Fruit fly (Drosophila melanogaster) whole organism, embryonic: ENCODE measurements around the gene CG7551.

Experiments
- ATbp ChIP-seq: fragments of 200-800 bp; sonication (Bioruptor generic); optimal IDR thresholded peaks from 2 replicates; lab custom pipeline; 2017; ENCODE audit warnings: missing biosample characterization, mild to moderate bottlenecking, missing genetic modification characterization, missing genetic modification reagents
- Bdp1 ChIP-seq: fragments of 200-800 bp; sonication (Bioruptor generic); optimal IDR thresholded peaks from 3 replicates; lab custom pipeline; 2016; ENCODE audit warnings: missing biosample characterization, missing genetic modification characterization
- CG1024 ChIP-seq: fragments of 200-800 bp; sonication (Bioruptor generic); IDR thresholded peaks from 2 replicates; pipeline ENCODE4 v1.3.6; 2022; ENCODE audit warnings: missing biosample characterization, missing genetic modification characterization
- CG11723 ChIP-seq: fragments of 200-800 bp; sonication (Bioruptor generic); optimal IDR thresholded peaks from 2 replicates; lab custom pipeline; 2017; ENCODE audit warnings: missing biosample characterization, mild to moderate bottlenecking, missing genetic modification characterization
- CG1233 ChIP-seq: fragments of 200-800 bp; sonication (Bioruptor generic); optimal IDR thresholded peaks from 4 replicates; lab custom pipeline; 2018; ENCODE audit warnings: missing biosample characterization, mild to moderate bottlenecking, missing genetic modification characterization
- CG14667 ChIP-seq: fragments of 200-800 bp; sonication (Bioruptor generic); IDR thresholded peaks from 2 replicates; pipeline ENCODE4 v1.3.6; 2022; ENCODE audit warnings: missing biosample characterization, missing genetic modification characterization
- CG14965 ChIP-seq: fragments of 200-800 bp; sonication (Bioruptor generic); optimal IDR thresholded peaks from 2 replicates; lab custom pipeline; 2016; ENCODE audit warnings: missing biosample characterization, missing genetic modification characterization, borderline replicate concordance
- CG15269 ChIP-seq: fragments of 200-800 bp; sonication (Bioruptor generic); optimal IDR thresholded peaks from 2 replicates; lab custom pipeline; 2018; ENCODE audit warnings: missing biosample characterization, mild to moderate bottlenecking, missing genetic modification characterization, moderate library complexity
- CG17359 ChIP-seq: fragments of 200-800 bp; sonication (Bioruptor generic); optimal IDR thresholded peaks from 3 replicates; lab custom pipeline; 2018; ENCODE audit warnings: missing biosample characterization, mild to moderate bottlenecking, missing genetic modification characterization, moderate library complexity
- CG30431 ChIP-seq: fragments of 200-800 bp; sonication (Bioruptor generic); optimal IDR thresholded peaks from 2 replicates; lab custom pipeline; 2017; ENCODE audit warnings: missing biosample characterization, missing genetic modification characterization
- CG33213 ChIP-seq: fragments of 200-800 bp; sonication (Bioruptor generic); optimal IDR thresholded peaks from 3 replicates; lab custom pipeline; 2016; ENCODE audit warnings: missing biosample characterization, missing genetic modification characterization
- CG6689 ChIP-seq: fragments of 200-800 bp; sonication (Bioruptor generic); IDR thresholded peaks from 2 replicates; pipeline ENCODE4 v1.3.6; 2022; ENCODE audit warnings: missing biosample characterization, missing genetic modification characterization
- CG6813 ChIP-seq: fragments of 200-800 bp; sonication (Bioruptor generic); optimal IDR thresholded peaks from 2 replicates; lab custom pipeline; 2017; ENCODE audit warnings: missing biosample characterization, missing genetic modification characterization, mild to moderate bottlenecking, moderate library complexity, missing genetic modification reagents
- CG7271 ChIP-seq: fragments of 200-800 bp; sonication (Bioruptor generic); optimal IDR thresholded peaks from 2 replicates; lab custom pipeline; 2018; ENCODE audit warnings: missing biosample characterization, mild to moderate bottlenecking, missing genetic modification characterization, moderate library complexity
- CG8944 ChIP-seq: fragments of 200-800 bp; sonication (Bioruptor generic); optimal IDR thresholded peaks from 3 replicates; lab custom pipeline; 2016; ENCODE audit warnings: missing biosample characterization, missing genetic modification characterization
- CG9817 ChIP-seq: fragments of 200-800 bp; sonication (Bioruptor generic); optimal IDR thresholded peaks from 2 replicates; lab custom pipeline; 2018; ENCODE audit warnings: missing biosample characterization, mild to moderate bottlenecking, missing genetic modification characterization, moderate library complexity
- CG9932 ChIP-seq: fragments of 200-800 bp; sonication (Bioruptor generic); IDR thresholded peaks from 2 replicates; pipeline ENCODE4 v1.3.6; 2022; ENCODE audit warnings: missing biosample characterization, missing genetic modification characterization
- Camta ChIP-seq: fragments of 200-800 bp; sonication (Bioruptor generic); optimal IDR thresholded peaks from 2 replicates; lab custom pipeline; 2016; ENCODE audit warnings: missing biosample characterization, missing genetic modification characterization
- D19A ChIP-seq: fragments of 200-800 bp; optimal IDR thresholded peaks from 3 replicates; lab custom pipeline; 2019; ENCODE audit warnings: missing biosample characterization, mild to moderate bottlenecking, missing genetic modification characterization, moderate library complexity
- Ets97D ChIP-seq: fragments of 200-800 bp; sonication (Bioruptor generic); optimal IDR thresholded peaks from 3 replicates; lab custom pipeline; 2016; ENCODE audit warnings: missing biosample characterization, missing genetic modification characterization
- HLH54F ChIP-seq: fragments of 200-800 bp; sonication (Bioruptor generic); optimal IDR thresholded peaks from 3 replicates; lab custom pipeline; 2016; ENCODE audit warnings: missing biosample characterization, missing genetic modification characterization
- Lim3 ChIP-seq: fragments of 200-800 bp; sonication (Bioruptor generic); IDR thresholded peaks from 2 replicates; pipeline ENCODE4 v1.3.6; 2022; ENCODE audit warnings: missing biosample characterization, missing genetic modification characterization
- Meics ChIP-seq: fragments of 200-800 bp; sonication (Bioruptor generic); optimal IDR thresholded peaks from 2 replicates; lab custom pipeline; 2017; ENCODE audit warnings: missing biosample characterization, mild to moderate bottlenecking, missing genetic modification characterization
- Nf-YB ChIP-seq: fragments of 200-800 bp; sonication (Bioruptor generic); optimal IDR thresholded peaks from 3 replicates; lab custom pipeline; 2019; ENCODE audit warnings: missing biosample characterization, mild to moderate bottlenecking, missing genetic modification characterization, moderate library complexity
- Stat92E ChIP-seq, 3 experiments: fragments of >200 bp in 2 of 3; fragments of 200-800 bp in 1 of 3; sonication (Bioruptor generic) in 1 of 3; optimal IDR thresholded peaks; 2 replicates each; lab custom pipeline; 2017 to 2019; ENCODE audit warnings: missing biosample characterization in 3 of 3, missing genetic modification characterization in 3 of 3, mild to moderate bottlenecking in 1 of 3, moderate library complexity in 1 of 3
- Tbp ChIP-seq: fragments of >200 bp; optimal IDR thresholded peaks from 2 replicates; lab custom pipeline; 2018; ENCODE audit warnings: missing biosample characterization, missing genetic modification characterization
- al ChIP-seq: fragments of 200-800 bp; sonication (Bioruptor generic); IDR thresholded peaks from 2 replicates; pipeline ENCODE4 v1.3.6; 2022; ENCODE audit warnings: missing biosample characterization, missing genetic modification characterization
- cas ChIP-seq: fragments of 200-800 bp; sonication (Bioruptor generic); IDR thresholded peaks from 2 replicates; pipeline ENCODE4 v1.3.6; 2022; ENCODE audit warnings: missing biosample characterization, missing genetic modification characterization
- chif ChIP-seq, 2 experiments: fragments of 200-800 bp; sonication (Bioruptor generic); optimal IDR thresholded peaks; 3 replicates each; lab custom pipeline; 2016; ENCODE audit warnings: missing biosample characterization in 2 of 2, missing genetic modification characterization in 2 of 2
- ci ChIP-seq: fragments of 200-800 bp; sonication (Bioruptor generic); IDR thresholded peaks from 3 replicates; pipeline ENCODE4 v1.3.6; 2022; ENCODE audit warnings: missing biosample characterization, missing genetic modification characterization
- corto ChIP-seq: fragments of 200-800 bp; sonication (Bioruptor generic); optimal IDR thresholded peaks from 2 replicates; lab custom pipeline; 2016; ENCODE audit warnings: missing biosample characterization, mild to moderate bottlenecking, missing genetic modification characterization, moderate library complexity
- dm ChIP-seq: fragments of 200-800 bp; sonication (Bioruptor generic); optimal IDR thresholded peaks from 3 replicates; lab custom pipeline; 2016; ENCODE audit warnings: missing biosample characterization, missing genetic modification characterization
- fu2 ChIP-seq: fragments of 200-800 bp; sonication (Bioruptor generic); optimal IDR thresholded peaks from 2 replicates; lab custom pipeline; 2016; ENCODE audit warnings: missing biosample characterization, missing genetic modification characterization
- grn ChIP-seq: fragments of 200-800 bp; sonication (Bioruptor generic); optimal IDR thresholded peaks from 3 replicates; lab custom pipeline; 2017; ENCODE audit warnings: missing biosample characterization, missing genetic modification characterization
- jigr1 ChIP-seq: fragments of 200-800 bp; sonication (Bioruptor generic); IDR thresholded peaks from 3 replicates; pipeline ENCODE4 v1.3.6; 2022; ENCODE audit warnings: missing biosample characterization, missing genetic modification characterization
- jing ChIP-seq: fragments of 200-800 bp; sonication (Bioruptor generic); optimal IDR thresholded peaks from 2 replicates; lab custom pipeline; 2018; ENCODE audit warnings: missing biosample characterization, mild to moderate bottlenecking, missing genetic modification characterization
- lilli ChIP-seq: fragments of 200-800 bp; sonication (Bioruptor generic); optimal IDR thresholded peaks from 3 replicates; lab custom pipeline; 2016; ENCODE audit warnings: missing biosample characterization, missing genetic modification characterization
- lola ChIP-seq, 3 experiments: fragments of >200 bp in 2 of 3; fragments of 200-800 bp in 1 of 3; sonication (Bioruptor generic) in 1 of 3; optimal IDR thresholded peaks; 2 replicates each; lab custom pipeline; 2017 to 2019; ENCODE audit warnings: missing biosample characterization in 3 of 3, missing genetic modification characterization in 3 of 3, mild to moderate bottlenecking in 1 of 3, moderate library complexity in 1 of 3
- lov ChIP-seq, 2 experiments: fragments of 200-800 bp in 1 of 2; fragments of >200 bp in 1 of 2; sonication (Bioruptor generic) in 1 of 2; IDR thresholded peaks in 1 of 2; optimal IDR thresholded peaks in 1 of 2; 2 replicates in 1 of 2; 3 replicates in 1 of 2; pipeline versions ENCODE4 v1.3.6 to Lab custom; 2017 to 2022; ENCODE audit warnings: missing biosample characterization in 1 of 2, missing genetic modification characterization in 1 of 2
- maf-S ChIP-seq: fragments of 200-800 bp; sonication (Bioruptor generic); optimal IDR thresholded peaks from 2 replicates; lab custom pipeline; 2016; ENCODE audit warnings: missing biosample characterization, missing genetic modification characterization
- mam ChIP-seq: fragments of 200-800 bp; sonication (Bioruptor generic); optimal IDR thresholded peaks from 3 replicates; lab custom pipeline; 2016; ENCODE audit warnings: missing biosample characterization, missing genetic modification characterization
- oc ChIP-seq: fragments of 200-800 bp; sonication (Bioruptor generic); optimal IDR thresholded peaks from 2 replicates; lab custom pipeline; 2018; ENCODE audit warnings: missing biosample characterization, mild to moderate bottlenecking, missing genetic modification characterization, moderate library complexity
- otp ChIP-seq: fragments of 200-800 bp; sonication (Bioruptor generic); IDR thresholded peaks from 3 replicates; pipeline ENCODE4, ENCODE4 v1.3.6; 2022; ENCODE audit warnings: missing biosample characterization, missing genetic modification characterization
- pb ChIP-seq: fragments of 200-800 bp; sonication (Bioruptor generic); optimal IDR thresholded peaks from 3 replicates; lab custom pipeline; 2016; ENCODE audit warnings: missing biosample characterization, missing genetic modification characterization
- pho ChIP-seq: fragments of 200-800 bp; sonication (Bioruptor generic); optimal IDR thresholded peaks from 2 replicates; lab custom pipeline; 2016; ENCODE audit warnings: missing biosample characterization, missing genetic modification characterization
- pita ChIP-seq: fragments of 200-800 bp; sonication (Bioruptor generic); optimal IDR thresholded peaks from 2 replicates; lab custom pipeline; 2017; ENCODE audit warnings: missing biosample characterization, mild to moderate bottlenecking, missing genetic modification characterization
- sens-2 ChIP-seq: fragments of 200-800 bp; sonication (Bioruptor generic); IDR thresholded peaks from 2 replicates; pipeline ENCODE4 v1.3.6; 2022; ENCODE audit warnings: missing biosample characterization, missing genetic modification characterization
- so ChIP-seq: fragments of 200-800 bp; sonication (Bioruptor generic); IDR thresholded peaks from 3 replicates; pipeline ENCODE4 v1.3.6; 2022; ENCODE audit warnings: missing biosample characterization, missing genetic modification characterization
- sob ChIP-seq: fragments of 200-800 bp; sonication (Bioruptor generic); IDR thresholded peaks from 2 replicates; pipeline ENCODE4 v1.3.6; 2022; ENCODE audit warnings: missing biosample characterization, missing genetic modification characterization
- trh ChIP-seq: fragments of 200-800 bp; sonication (Bioruptor generic); optimal IDR thresholded peaks from 2 replicates; lab custom pipeline; 2016; ENCODE audit warnings: missing biosample characterization, missing genetic modification characterization

CG7551 gene

dm6 chr3L:11448935-11449334, 9.4 kb upstream of the CG7551 start (continued):
- TF ChIP-seq chif (GFP tag; optimal IDR thresholded peaks at IDR 0.05; lab: Kevin White, UChicago), result peak; percentile 24 to 66
- TF ChIP-seq CG11723 (GFP tag; lab: Kevin White, UChicago), result peak; percentile 12
- peak; percentile 57 for TF ChIP-seq lilli
- TF ChIP-seq corto, result no peak
- peak; percentile 81; the same call in 2 of the 3 replicates for TF ChIP-seq otp (GFP tag; lab: Robert Waterston, UW)
- peak; percentile 43 for TF ChIP-seq HLH54F (GFP tag; lab: Kevin White, UChicago)
- peak; percentile 59; the same call in 1 of the 2 replicates for TF ChIP-seq sob (GFP tag; lab: Robert Waterston, UW)
- peak; percentile 12 for TF ChIP-seq CG33213 (GFP tag; lab: Kevin White, UChicago)
- peak; percentile 4 for TF ChIP-seq trh (GFP tag; lab: Kevin White, UChicago)
- peak; percentile 28 for TF ChIP-seq fu2 (GFP tag; lab: Kevin White, UChicago)
- TF ChIP-seq D19A, result peak; percentile 31
- peak; percentile 11 for TF ChIP-seq CG9817 (tag; lab: Kevin White, UChicago)
- TF ChIP-seq CG6689 (GFP tag; lab: Robert Waterston, UW), result peak; percentile 67
- TF ChIP-seq CG8944 (GFP tag; lab: Kevin White, UChicago), result no peak
- TF ChIP-seq CG6813 (GFP tag; lab: Kevin White, UChicago), result peak; percentile 29
- TF ChIP-seq so, result peak; percentile 69; the same call in 1 of the 3 replicates
- TF ChIP-seq sens-2, result peak; percentile 56; the same call in 1 of the 2 replicates
- TF ChIP-seq grn (GFP tag; lab: Kevin White, UChicago), result no peak
- no peak for TF ChIP-seq lov (optimal IDR thresholded peaks at IDR 0.05; lab: Kevin White, UChicago)
- peak; percentile 74; the same call in 2 of the 3 replicates for TF ChIP-seq lov (GFP tag; IDR thresholded peaks at IDR 0.05; lab: Robert Waterston, UW)
- TF ChIP-seq CG17359 (tag; lab: Kevin White, UChicago), result peak; percentile 52
- TF ChIP-seq maf-S (GFP tag; lab: Kevin White, UChicago), result no peak
- peak; percentile 21; the same call in 1 of the 2 replicates for TF ChIP-seq Lim3
- no peak for TF ChIP-seq Tbp (GFP tag; lab: Kevin White, UChicago)
- peak in 1 of 3 experiments; percentile 32 for TF ChIP-seq lola (GFP tag; optimal IDR thresholded peaks at IDR 0.05; lab: Kevin White, UChicago)
- TF ChIP-seq mam (GFP tag; lab: Kevin White, UChicago), result peak; percentile 49
- TF ChIP-seq Meics, result peak; percentile 37
- peak; percentile 89 for TF ChIP-seq ci (GFP tag; lab: Robert Waterston, UW)
- no peak for TF ChIP-seq oc (tag; lab: Kevin White, UChicago)
- peak; percentile 31 for TF ChIP-seq CG30431
- 0 out of 2 replicates have a peak, but pooled peaks have one; percentile 17 for TF ChIP-seq al (GFP tag; lab: Robert Waterston, UW)
- TF ChIP-seq Stat92E (GFP tag; optimal IDR thresholded peaks at IDR 0.05; lab: Kevin White, UChicago), result no peak
- peak; percentile 17 for TF ChIP-seq pb
- no peak for TF ChIP-seq cas (GFP tag; lab: Robert Waterston, UW)
- 0 out of 3 replicates have a peak, but pooled peaks have one; percentile 46 for TF ChIP-seq jigr1 (GFP tag; lab: Robert Waterston, UW)
- peak; percentile 66 for TF ChIP-seq CG9932 (GFP tag; lab: Robert Waterston, UW)
- peak; percentile 48 for TF ChIP-seq jing (GFP tag; lab: Kevin White, UChicago)
- peak; percentile 40 for TF ChIP-seq ATbp (GFP tag; lab: Kevin White, UChicago)
- peak; percentile 27 for TF ChIP-seq dm
- peak; percentile 23 for TF ChIP-seq Nf-YB (GFP tag; lab: Kevin White, UChicago)
- TF ChIP-seq Ets97D (GFP tag; lab: Kevin White, UChicago), result peak; percentile 32
- TF ChIP-seq CG1233, result peak; percentile 11
- peak; percentile 55; the same call in 1 of the 2 replicates for TF ChIP-seq CG1024 (GFP tag; lab: Robert Waterston, UW)
- TF ChIP-seq Camta (GFP tag; lab: Kevin White, UChicago), result peak; percentile 43
- TF ChIP-seq pho, result peak; percentile 5
- no peak for TF ChIP-seq Bdp1 (GFP tag; lab: Kevin White, UChicago)
- TF ChIP-seq CG7271, result no peak
- TF ChIP-seq pita (GFP tag; lab: Kevin White, UChicago), result no peak
- TF ChIP-seq CG14965 (GFP tag; lab: Kevin White, UChicago), result no peak
- peak; percentile 40 for TF ChIP-seq CG15269 (tag; lab: Kevin White, UChicago)
- TF ChIP-seq CG14667 (GFP tag; lab: Robert Waterston, UW), result peak; percentile 50; the same call in 1 of the 2 replicates
